Fruit fly (Drosophila melanogaster) whole organism, prepupa: ENCODE data around the gene NetA.
A peak's percentile ranks its signal among the peaks of the same experiment; 100 is the strongest.

ENCODE experiments used
- CG10669 ChIP-seq: fragments of 200-800 bp; sonication (Bioruptor generic); optimal IDR thresholded peaks from 3 replicates; lab custom pipeline; 2018; ENCODE audit warnings: missing biosample characterization, mild to moderate bottlenecking, missing genetic modification characterization, moderate library complexity
- CG11294 ChIP-seq: fragments of 200-800 bp; sonication (Bioruptor generic); IDR thresholded peaks from 2 replicates; pipeline ENCODE4 v1.3.6; 2022; ENCODE audit warnings: missing biosample characterization, missing genetic modification characterization
- CG11762 ChIP-seq: fragments of 200-800 bp; sonication (Bioruptor generic); optimal IDR thresholded peaks from 3 replicates; lab custom pipeline; 2016; ENCODE audit warnings: missing biosample characterization, missing genetic modification characterization; ENCODE audit not compliant: insufficient read depth
- CG15336 ChIP-seq: fragments of 200-800 bp; sonication (Bioruptor generic); IDR thresholded peaks from 2 replicates; pipeline ENCODE4 v1.3.6; 2022; ENCODE audit warnings: missing biosample characterization, missing genetic modification characterization
- CG16779 ChIP-seq: fragments of 200-800 bp; sonication (Bioruptor generic); optimal IDR thresholded peaks from 3 replicates; lab custom pipeline; 2017; ENCODE audit warnings: missing biosample characterization, mild to moderate bottlenecking, missing genetic modification characterization
- CG34406 ChIP-seq: fragments of 200-800 bp; sonication (Bioruptor generic); optimal IDR thresholded peaks from 3 replicates; lab custom pipeline; 2016; ENCODE audit warnings: missing biosample characterization, missing genetic modification characterization
- CG3919 ChIP-seq: fragments of 200-800 bp; sonication (Bioruptor generic); optimal IDR thresholded peaks from 3 replicates; lab custom pipeline; 2016; ENCODE audit warnings: missing biosample characterization, missing genetic modification characterization
- CG4318 ChIP-seq: fragments of 200-800 bp; sonication (Bioruptor generic); optimal IDR thresholded peaks from 3 replicates; lab custom pipeline; 2017; ENCODE audit warnings: missing biosample characterization, mild to moderate bottlenecking, missing genetic modification characterization
- CG6163 ChIP-seq: fragments of 200-800 bp; sonication (Bioruptor generic); IDR thresholded peaks from 3 replicates; pipeline ENCODE4 v1.3.6; 2022; ENCODE audit warnings: missing biosample characterization, missing genetic modification characterization
- CG6276 ChIP-seq: fragments of 200-800 bp; sonication (Bioruptor generic); optimal IDR thresholded peaks from 2 replicates; lab custom pipeline; 2017; ENCODE audit warnings: missing biosample characterization, mild to moderate bottlenecking, missing genetic modification characterization
- CG6808 ChIP-seq: fragments of 200-800 bp; sonication (Bioruptor generic); optimal IDR thresholded peaks from 3 replicates; lab custom pipeline; 2017; ENCODE audit warnings: missing biosample characterization, missing genetic modification characterization, mild to moderate bottlenecking, moderate library complexity, missing genetic modification reagents
- CG7368 ChIP-seq: fragments of 200-800 bp; sonication (Bioruptor generic); optimal IDR thresholded peaks from 3 replicates; lab custom pipeline; 2016; ENCODE audit warnings: missing biosample characterization, missing genetic modification characterization
- Eip78C ChIP-seq: fragments of 200-800 bp; sonication (Bioruptor generic); peaks from one replicate; lab custom pipeline; 2016; ENCODE audit warnings: missing biosample characterization, missing genetic modification characterization
- Eip93F ChIP-seq: fragments of 200-800 bp; sonication (Bioruptor generic); optimal IDR thresholded peaks from 2 replicates; lab custom pipeline; 2016; ENCODE audit warnings: missing biosample characterization, mild to moderate bottlenecking, missing genetic modification characterization
- Ets21C ChIP-seq: fragments of 200-800 bp; sonication (Bioruptor generic); optimal IDR thresholded peaks from 3 replicates; lab custom pipeline; 2016; ENCODE audit warnings: missing biosample characterization, missing genetic modification characterization
- Hr38 ChIP-seq: sonication (Bioruptor generic); optimal IDR thresholded peaks from 2 replicates; lab custom pipeline; 2016; ENCODE audit warnings: missing biosample characterization, missing genetic modification characterization
- Lpt ChIP-seq: fragments of 200-800 bp; sonication (Bioruptor generic); optimal IDR thresholded peaks from 3 replicates; lab custom pipeline; 2016; ENCODE audit warnings: missing biosample characterization, missing genetic modification characterization
- Met ChIP-seq: fragments of 200-800 bp; sonication (Bioruptor generic); optimal IDR thresholded peaks from 3 replicates; lab custom pipeline; 2016; ENCODE audit warnings: missing biosample characterization, missing genetic modification characterization
- Sox14 ChIP-seq: fragments of 200-800 bp; sonication (Bioruptor generic); optimal IDR thresholded peaks from 3 replicates; lab custom pipeline; 2016; ENCODE audit warnings: missing biosample characterization, missing genetic modification characterization
- Sox15 ChIP-seq: fragments of 200-800 bp; sonication (Bioruptor generic); optimal IDR thresholded peaks from 3 replicates; lab custom pipeline; 2016; ENCODE audit warnings: missing biosample characterization, missing genetic modification characterization
- cyc ChIP-seq: fragments of 200-800 bp; sonication (Bioruptor generic); optimal IDR thresholded peaks from 3 replicates; lab custom pipeline; 2016; ENCODE audit warnings: missing biosample characterization, missing genetic modification characterization
- dac ChIP-seq: fragments of 200-800 bp; sonication (Bioruptor generic); optimal IDR thresholded peaks from 2 replicates; lab custom pipeline; 2017; ENCODE audit warnings: missing biosample characterization, mild to moderate bottlenecking, missing genetic modification characterization
- dsx ChIP-seq: fragments of 200-800 bp; optimal IDR thresholded peaks from 3 replicates; lab custom pipeline; 2019; ENCODE audit warnings: missing biosample characterization, mild to moderate bottlenecking, missing genetic modification characterization, moderate library complexity; ENCODE audit not compliant: poor library complexity, severe bottlenecking
- eg ChIP-seq: fragments of 200-800 bp; sonication (Bioruptor generic); IDR thresholded peaks from 3 replicates; pipeline ENCODE4 v1.3.6; 2022; ENCODE audit warnings: missing biosample characterization, missing genetic modification characterization
- esn ChIP-seq: fragments of 200-800 bp; sonication (Bioruptor generic); optimal IDR thresholded peaks from 2 replicates; lab custom pipeline; 2016; ENCODE audit warnings: missing biosample characterization, mild to moderate bottlenecking, missing genetic modification characterization, moderate library complexity
- fkh ChIP-seq: fragments of 200-800 bp; sonication (Bioruptor generic); optimal IDR thresholded peaks from 3 replicates; lab custom pipeline; 2017; ENCODE audit warnings: missing biosample characterization, mild to moderate bottlenecking, missing genetic modification characterization, moderate library complexity
- lz ChIP-seq: fragments of 200-800 bp; sonication (Bioruptor generic); optimal IDR thresholded peaks from 3 replicates; lab custom pipeline; 2016; ENCODE audit warnings: missing biosample characterization, missing genetic modification characterization
- net ChIP-seq: fragments of 200-800 bp; sonication (Bioruptor generic); optimal IDR thresholded peaks from 3 replicates; lab custom pipeline; 2016; ENCODE audit warnings: missing biosample characterization, missing genetic modification characterization
- pdm3 ChIP-seq: fragments of 200-800 bp; sonication (Bioruptor generic); optimal IDR thresholded peaks from 3 replicates; lab custom pipeline; 2016; ENCODE audit warnings: missing biosample characterization, missing genetic modification characterization
- salr ChIP-seq, 2 experiments: fragments of 200-800 bp; sonication (Bioruptor generic); optimal IDR thresholded peaks; 3 replicates each; lab custom pipeline; 2016 to 2018; ENCODE audit warnings: missing biosample characterization in 2 of 2, missing genetic modification characterization in 2 of 2, mild to moderate bottlenecking in 1 of 2
- ss ChIP-seq, 2 experiments: fragments of 200-800 bp; sonication (Bioruptor generic); optimal IDR thresholded peaks; 2 replicates in 1 of 2; 3 replicates in 1 of 2; lab custom pipeline; 2017 to 2018; ENCODE audit warnings: mild to moderate bottlenecking in 2 of 2, missing biosample characterization in 2 of 2, missing genetic modification characterization in 2 of 2, moderate library complexity in 1 of 2
- svp ChIP-seq: fragments of 200-800 bp; sonication (Bioruptor generic); peaks from one replicate; lab custom pipeline; 2016; ENCODE audit warnings: missing biosample characterization, missing genetic modification characterization
- topi ChIP-seq: fragments of 200-800 bp; sonication (Bioruptor generic); optimal IDR thresholded peaks from 3 replicates; lab custom pipeline; 2016; ENCODE audit warnings: missing biosample characterization, missing genetic modification characterization

NetA gene

DNA sequence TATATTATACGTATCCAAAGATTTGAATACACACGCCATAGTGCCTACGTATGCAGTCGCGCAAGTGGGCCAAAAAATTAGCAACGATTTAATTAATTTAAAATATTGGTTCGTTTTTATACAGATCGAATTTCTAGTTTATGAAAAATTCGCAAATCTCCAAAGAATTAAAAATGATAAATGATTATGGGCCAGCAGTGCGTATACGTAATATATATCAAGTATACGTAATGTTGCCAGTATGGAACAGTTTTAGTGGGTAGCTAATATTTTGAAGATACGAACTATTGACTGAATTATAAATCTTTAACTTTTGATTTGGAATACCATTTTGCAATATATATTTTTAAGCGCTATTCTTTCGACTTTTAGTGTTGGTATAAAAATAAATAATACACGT is 60.6 kb downstream of the NetA start:
- no peak for TF ChIP-seq CG11762 (GFP tag; lab: Kevin White, UChicago)
- peak; percentile 7 for TF ChIP-seq Eip78C (GFP tag; lab: Kevin White, UChicago)
- TF ChIP-seq ss (GFP tag; optimal IDR thresholded peaks at IDR 0.05; lab: Kevin White, UChicago), result no peak
- 0 out of 3 replicates have a peak, but pooled peaks have one; percentile 18 for TF ChIP-seq eg (GFP tag; lab: Robert Waterston, UW)

DNA sequence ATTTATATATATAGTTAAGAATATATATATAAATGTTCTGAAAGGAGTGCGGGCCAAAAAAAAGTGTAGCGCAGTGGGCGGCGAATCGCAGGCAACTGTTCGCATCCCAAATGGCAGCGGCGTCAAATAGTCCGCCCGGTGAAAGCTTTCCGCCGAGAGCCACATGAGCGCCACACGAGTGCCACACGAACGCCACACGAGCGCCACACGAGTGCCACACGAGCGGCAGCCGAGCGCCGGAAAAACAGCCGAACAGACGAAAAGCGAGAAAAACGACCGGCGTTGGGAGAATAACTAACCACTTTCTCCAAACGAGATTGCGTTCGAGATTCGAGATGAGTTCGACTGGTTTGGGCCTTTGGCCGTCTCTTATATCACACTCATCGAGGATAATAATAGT is 62.2 kb downstream of the NetA start:
- no peak for TF ChIP-seq CG16779
- TF ChIP-seq CG6163 (GFP tag; lab: Robert Waterston, UW), result 0 out of 3 replicates have a peak, but pooled peaks have one; percentile 17
- TF ChIP-seq salr (GFP tag; optimal IDR thresholded peaks at IDR 0.05; lab: Kevin White, UChicago), result no peak
- no peak for TF ChIP-seq Sox14 (GFP tag; lab: Kevin White, UChicago)
- no peak for TF ChIP-seq CG4318 (GFP tag; lab: Kevin White, UChicago)

DNA sequence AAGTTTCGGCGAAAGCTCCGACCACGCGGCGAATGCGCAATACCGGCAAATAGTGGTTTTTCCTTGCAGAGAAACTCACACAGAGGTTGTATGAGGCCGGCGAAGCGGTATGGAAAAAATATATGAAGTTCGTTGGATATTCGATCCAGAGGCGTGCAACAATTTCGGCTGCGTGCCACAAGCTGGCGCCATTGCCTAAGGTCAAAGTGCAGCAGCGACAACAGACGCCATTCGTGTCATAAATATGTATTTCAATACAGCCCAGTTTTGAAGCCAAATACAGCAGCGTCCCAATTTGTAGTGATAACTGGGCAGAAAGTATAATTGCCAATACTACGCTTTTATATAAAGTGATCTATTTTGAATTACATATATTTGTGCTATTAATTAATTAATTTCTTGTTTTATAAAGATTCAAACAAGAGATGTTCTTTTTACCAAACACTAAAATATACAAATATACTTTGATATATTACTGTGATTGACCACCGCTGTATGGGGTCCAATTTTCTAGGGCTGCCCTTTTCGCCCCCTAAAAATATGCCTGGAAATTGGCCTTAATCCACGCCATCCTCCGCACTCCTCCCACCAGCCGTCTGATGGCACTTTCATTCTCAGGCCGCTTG is 64.6 kb downstream of the NetA start:
- TF ChIP-seq lz (GFP tag; lab: Kevin White, UChicago), result no peak
- no peak for TF ChIP-seq esn (GFP tag; lab: Kevin White, UChicago)
- TF ChIP-seq CG16779, result no peak
- TF ChIP-seq fkh, result no peak
- no peak for TF ChIP-seq CG6808 (GFP tag; lab: Kevin White, UChicago)
- TF ChIP-seq Met (GFP tag; lab: Kevin White, UChicago), result no peak
- TF ChIP-seq Ets21C (GFP tag; lab: Kevin White, UChicago), result no peak
- 0 out of 2 replicates have a peak, but pooled peaks have one; percentile 18 for TF ChIP-seq CG15336 (GFP tag; lab: Robert Waterston, UW)
- TF ChIP-seq Hr38 (GFP tag; lab: Kevin White, UChicago), result no peak
- TF ChIP-seq pdm3, result no peak
- no peak for TF ChIP-seq eg (GFP tag; lab: Robert Waterston, UW)
- TF ChIP-seq svp (GFP tag; lab: Kevin White, UChicago), result peak; percentile 18
- TF ChIP-seq CG3919 (GFP tag; lab: Kevin White, UChicago), result no peak
- TF ChIP-seq cyc (GFP tag; lab: Kevin White, UChicago), result no peak

DNA sequence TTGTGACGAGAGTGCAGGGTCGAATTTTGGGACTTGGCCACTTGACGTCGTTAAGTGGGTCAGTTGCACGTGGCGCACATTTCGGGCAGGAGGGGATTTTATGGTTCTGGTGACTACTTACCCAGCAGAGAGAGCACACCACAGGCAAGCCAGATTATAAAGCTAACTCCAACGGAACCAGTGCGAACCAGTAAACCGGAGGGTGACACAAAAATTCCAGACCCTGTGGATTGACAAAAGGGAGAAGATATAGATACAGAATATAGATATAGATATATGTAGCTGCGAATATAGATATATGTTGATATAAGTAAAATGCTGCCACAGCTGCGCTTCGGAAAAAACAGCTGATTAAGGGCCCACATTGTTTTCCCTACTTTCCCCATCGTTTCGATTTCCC is 65.2 kb downstream of the NetA start:
- TF ChIP-seq CG6276 (GFP tag; lab: Kevin White, UChicago) (no peak), CG7368 (GFP tag; lab: Kevin White, UChicago) (no peak), lz (GFP tag; lab: Kevin White, UChicago) (no peak), Eip78C (GFP tag; lab: Kevin White, UChicago) (no peak), CG4318 (GFP tag; lab: Kevin White, UChicago) (no peak), Ets21C (GFP tag; lab: Kevin White, UChicago) (no peak), net (GFP tag; lab: Kevin White, UChicago) (no peak), ss (GFP tag; optimal IDR thresholded peaks at IDR 0.05; lab: Kevin White, UChicago) (no peak), CG10669 (GFP tag; lab: Kevin White, UChicago) (no peak), Met (GFP tag; lab: Kevin White, UChicago) (no peak)

DNA sequence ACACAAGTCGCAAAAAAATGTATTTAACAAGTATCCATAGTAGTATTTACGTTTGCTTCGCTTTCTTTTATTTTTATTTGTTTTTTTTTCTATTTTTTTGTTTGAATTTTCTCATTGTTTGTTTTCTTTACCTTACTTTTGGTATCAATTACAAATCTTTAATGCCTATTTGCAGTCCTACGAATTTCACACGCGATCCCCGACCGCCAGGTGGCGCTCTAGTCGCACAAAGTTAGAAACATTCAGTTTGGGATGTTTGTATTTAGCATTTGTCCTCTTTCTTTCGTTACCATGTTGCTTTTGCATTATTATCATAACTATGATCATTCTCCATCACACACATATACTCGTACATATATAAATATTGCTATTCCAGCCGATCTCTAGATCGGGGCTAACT is 68.5 kb downstream of the NetA start:
- no peak for TF ChIP-seq Sox15 (GFP tag; lab: Kevin White, UChicago)
- no peak for TF ChIP-seq CG4318 (GFP tag; lab: Kevin White, UChicago)
- no peak for TF ChIP-seq Hr38 (GFP tag; lab: Kevin White, UChicago)
- TF ChIP-seq esn (GFP tag; lab: Kevin White, UChicago), result no peak
- no peak for TF ChIP-seq CG11294 (GFP tag; lab: Robert Waterston, UW)
- TF ChIP-seq topi (GFP tag; lab: Kevin White, UChicago), result no peak
- no peak for TF ChIP-seq pdm3
- TF ChIP-seq CG34406 (GFP tag; lab: Kevin White, UChicago), result no peak
- no peak for TF ChIP-seq dsx (GFP tag; lab: Kevin White, UChicago)
- TF ChIP-seq Lpt (GFP tag; lab: Kevin White, UChicago), result no peak
- TF ChIP-seq CG16779, result no peak
- TF ChIP-seq fkh, result no peak
- TF ChIP-seq ss (GFP tag; optimal IDR thresholded peaks at IDR 0.05; lab: Kevin White, UChicago), result no peak
- no peak for TF ChIP-seq net (GFP tag; lab: Kevin White, UChicago)
- no peak for TF ChIP-seq dac (GFP tag; lab: Kevin White, UChicago)
- no peak for TF ChIP-seq svp (GFP tag; lab: Kevin White, UChicago)
- TF ChIP-seq Eip93F (GFP tag; lab: Kevin White, UChicago), result no peak
- TF ChIP-seq CG10669 (GFP tag; lab: Kevin White, UChicago), result no peak
- TF ChIP-seq, all 60 proteins: peak for 0
